Worm (Caenorhabditis elegans) whole organism, young adult: Measurements from ENCODE around the gene str-97.
A peak's percentile ranks its signal among the peaks of the same experiment; 100 is the strongest.

Experiments
- D2030.7 ChIP-seq: fragments of 200-800 bp; sonication (Bioruptor generic); IDR thresholded peaks from 2 replicates; pipeline ENCODE4 v1.3.6; 2022; ENCODE audit warnings: missing genetic modification reagents, missing genetic modification characterization, missing compliant biosample characterization
- F57C9.4 ChIP-seq: sonication (generic microtip); optimal IDR thresholded peaks from 2 replicates; lab custom pipeline; 2017; ENCODE audit warnings: mild to moderate bottlenecking, missing genetic modification characterization, missing compliant biosample characterization
- K12H6.12 ChIP-seq: fragments of 200-800 bp; sonication (Bioruptor generic); optimal IDR thresholded peaks from 2 replicates; lab custom pipeline; 2018; ENCODE audit warnings: mild to moderate bottlenecking, missing genetic modification characterization, missing compliant biosample characterization
- akir-1 ChIP-seq: fragments of 200-800 bp; sonication (Bioruptor generic); optimal IDR thresholded peaks from 2 replicates; lab custom pipeline; 2018; ENCODE audit warnings: mild to moderate bottlenecking, missing genetic modification characterization, moderate library complexity, missing compliant biosample characterization
- attf-5 ChIP-seq: fragments of 200-800 bp; sonication (Bioruptor generic); optimal IDR thresholded peaks from 2 replicates; lab custom pipeline; 2018; ENCODE audit warnings: mild to moderate bottlenecking, missing genetic modification characterization, missing compliant biosample characterization
- attf-6 ChIP-seq: fragments of 200-800 bp; sonication (Bioruptor generic); IDR thresholded peaks from 2 replicates; pipeline ENCODE4 v1.3.6; 2022; ENCODE audit warnings: missing genetic modification reagents, missing genetic modification characterization, missing compliant biosample characterization
- bed-2 ChIP-seq: fragments of 200-800 bp; sonication (Bioruptor generic); IDR thresholded peaks from 2 replicates; pipeline ENCODE4 v1.3.6; 2022; ENCODE audit warnings: missing genetic modification reagents, missing genetic modification characterization, missing compliant biosample characterization
- cebp-1 ChIP-seq, 2 experiments: fragments of 200-800 bp in 1 of 2; sonication (Bioruptor generic) in 1 of 2; sonication (generic microtip) in 1 of 2; IDR thresholded peaks in 1 of 2; optimal IDR thresholded peaks in 1 of 2; 2 replicates each; pipeline versions ENCODE4 v1.3.6 to Lab custom; 2017 to 2022; ENCODE audit warnings: missing compliant biosample characterization in 2 of 2, missing genetic modification characterization in 2 of 2, mild to moderate bottlenecking in 1 of 2, missing genetic modification reagents in 1 of 2, moderate library complexity in 1 of 2
- ceh-100 ChIP-seq: fragments of 200-800 bp; sonication (Bioruptor generic); IDR thresholded peaks from 2 replicates; pipeline ENCODE4 v1.3.6; 2022; ENCODE audit warnings: missing genetic modification reagents, missing genetic modification characterization, missing compliant biosample characterization
- ceh-27 ChIP-seq: fragments of 200-800 bp; sonication (Bioruptor generic); optimal IDR thresholded peaks from 2 replicates; lab custom pipeline; 2018; ENCODE audit warnings: mild to moderate bottlenecking, missing genetic modification characterization, moderate library complexity, missing compliant biosample characterization
- ceh-79 ChIP-seq: sonication (generic microtip); optimal IDR thresholded peaks from 2 replicates; lab custom pipeline; 2017; ENCODE audit warnings: mild to moderate bottlenecking, missing genetic modification characterization, missing compliant biosample characterization
- chd-7 ChIP-seq: sonication (generic microtip); optimal IDR thresholded peaks from 2 replicates; lab custom pipeline; 2016; ENCODE audit warnings: mild to moderate bottlenecking, missing genetic modification characterization, moderate library complexity, missing compliant biosample characterization
- dpff-1 ChIP-seq: sonication (generic microtip); optimal IDR thresholded peaks from 2 replicates; lab custom pipeline; 2017; ENCODE audit warnings: mild to moderate bottlenecking, missing genetic modification characterization, missing compliant biosample characterization
- ekl-4 ChIP-seq: fragments of 200-800 bp; sonication (Bioruptor generic); IDR thresholded peaks from 2 replicates; pipeline ENCODE4 v1.3.6; 2022; ENCODE audit warnings: missing genetic modification reagents, missing genetic modification characterization, missing compliant biosample characterization
- ets-4 ChIP-seq: fragments of 200-800 bp; sonication (Bioruptor generic); optimal IDR thresholded peaks from 2 replicates; lab custom pipeline; 2018; ENCODE audit warnings: mild to moderate bottlenecking, missing genetic modification characterization, missing compliant biosample characterization
- lir-1 ChIP-seq: fragments of 200-800 bp; sonication (Bioruptor generic); conservative IDR thresholded peaks from 2 replicates; pipeline ENCODE4 v1.3.6; 2022; ENCODE audit warnings: missing genetic modification reagents, missing genetic modification characterization, missing compliant biosample characterization
- lsy-27 ChIP-seq: sonication (generic microtip); optimal IDR thresholded peaks from 2 replicates; lab custom pipeline; 2017; ENCODE audit warnings: missing genetic modification characterization, mild to moderate bottlenecking, missing compliant biosample characterization, antibody characterized with exemption, missing genotype, borderline replicate concordance; ENCODE audit not compliant: insufficient read depth
- madf-10 ChIP-seq: sonication (generic microtip); optimal IDR thresholded peaks from 2 replicates; lab custom pipeline; 2016; ENCODE audit warnings: mild to moderate bottlenecking, missing genetic modification characterization, missing compliant biosample characterization
- mes-4 ChIP-seq: sonication (generic microtip); optimal IDR thresholded peaks from 2 replicates; lab custom pipeline; 2016; ENCODE audit warnings: missing genotype, missing genetic modification characterization, missing compliant biosample characterization
- nhr-120 ChIP-seq: fragments of 200-800 bp; sonication (Bioruptor generic); IDR thresholded peaks from 2 replicates; pipeline ENCODE4 v1.3.6; 2022; ENCODE audit warnings: missing genetic modification characterization, missing compliant biosample characterization
- nhr-80 ChIP-seq: sonication (generic microtip); optimal IDR thresholded peaks from 2 replicates; lab custom pipeline; 2016; ENCODE audit warnings: missing genetic modification characterization, missing compliant biosample characterization
- pha-4 ChIP-seq: fragments of 150-350 bp; sonication (generic microtip); optimal IDR thresholded peaks from 2 replicates; lab custom pipeline; 2014; ENCODE audit warnings: missing biosample characterization, missing genetic modification reagents, missing genetic modification characterization
- rpc-1 ChIP-seq, 2 experiments: fragments of 150-350 bp in 1 of 2; sonication (generic microtip) in 1 of 2; optimal IDR thresholded peaks; 2 replicates each; lab custom pipeline; 2014 to 2018; ENCODE audit warnings: missing biosample characterization in 1 of 2, missing genetic modification characterization in 1 of 2, missing genetic modification reagents in 1 of 2, missing genotype in 1 of 2
- snpc-1.1 ChIP-seq: sonication (generic microtip); optimal IDR thresholded peaks from 2 replicates; lab custom pipeline; 2017; ENCODE audit warnings: missing genetic modification characterization, mild to moderate bottlenecking, missing compliant biosample characterization, antibody characterized with exemption, moderate library complexity, missing genotype, missing genetic modification reagents; ENCODE audit not compliant: insufficient read depth
- snpc-1.3 ChIP-seq: sonication (generic microtip); optimal IDR thresholded peaks from 2 replicates; lab custom pipeline; 2017; ENCODE audit warnings: missing genetic modification characterization, mild to moderate bottlenecking, missing compliant biosample characterization, antibody characterized with exemption, moderate library complexity, missing genotype, missing genetic modification reagents; ENCODE audit not compliant: insufficient read depth
- snpc-3.4 ChIP-seq: sonication (generic microtip); optimal IDR thresholded peaks from 2 replicates; lab custom pipeline; 2017; ENCODE audit warnings: missing genetic modification characterization, mild to moderate bottlenecking, missing compliant biosample characterization, antibody characterized with exemption, moderate library complexity, missing genotype, missing genetic modification reagents
- sptf-2 ChIP-seq: fragments of 200-800 bp; sonication (Bioruptor generic); optimal IDR thresholded peaks from 2 replicates; lab custom pipeline; 2018; ENCODE audit warnings: mild to moderate bottlenecking, missing genetic modification characterization, missing compliant biosample characterization
- tbx-9 ChIP-seq: sonication (generic microtip); optimal IDR thresholded peaks from 2 replicates; lab custom pipeline; 2016; ENCODE audit warnings: borderline replicate concordance, missing genetic modification characterization, inconsistent platforms, missing compliant biosample characterization
- zfh-2 ChIP-seq: fragments of 200-800 bp; sonication (Bioruptor generic); conservative IDR thresholded peaks from 2 replicates; pipeline ENCODE4 v1.3.6; 2022; ENCODE audit warnings: missing genetic modification reagents, missing genetic modification characterization, missing compliant biosample characterization
- ztf-26 ChIP-seq: sonication (generic microtip); optimal IDR thresholded peaks from 2 replicates; lab custom pipeline; 2017; ENCODE audit warnings: missing genetic modification characterization, missing compliant biosample characterization

The str-97 gene

ce11 chrV:16129116-16129515 is 25.9 kb downstream of the str-97 start:
- TF ChIP-seq cebp-1 (GFP tag; IDR thresholded peaks at IDR 0.05; lab: Robert Waterston, UW), result no peak
- peak; percentile 29 for TF ChIP-seq cebp-1 (tag; optimal IDR thresholded peaks at IDR 0.05; lab: Kevin White, UChicago)
- no peak for TF ChIP-seq ets-4 (GFP tag; lab: Kevin White, UChicago)
- TF ChIP-seq rpc-1 (optimal IDR thresholded peaks at IDR 0.05; lab: Kevin White, UChicago), result no peak
- TF ChIP-seq rpc-1 (tag; optimal IDR thresholded peaks at IDR 0.05; lab: Kevin White, UChicago), result no peak
- peak; percentile 31 for TF ChIP-seq nhr-80 (tag; lab: Kevin White, UChicago)
- TF ChIP-seq pha-4, result no peak

ce11 chrV:16127401-16127800 is 27.6 kb downstream of the str-97 start, which contains the start of gene fbxa-143:
fbxa-143 (minus strand) TSS chrV:16127501.
- TF ChIP-seq chd-7, result no peak

- TF ChIP-seq madf-10 (tag; lab: Kevin White, UChicago), result no peak
- TF ChIP-seq ceh-100 (GFP tag; lab: Robert Waterston, UW), result no peak
- no peak for TF ChIP-seq mes-4 (tag; lab: Kevin White, UChicago)
- TF ChIP-seq, all 124 proteins: peak for 0
These were observed 30.3 kb downstream of the str-97 start, which contains the start of gene nhr-111 for ce11 chrV:16124739-16125138. nhr-111 (minus strand) TSS chrV:16124839.

- TF ChIP-seq cebp-1 (GFP tag; IDR thresholded peaks at IDR 0.05; lab: Robert Waterston, UW) (no peak), cebp-1 (tag; optimal IDR thresholded peaks at IDR 0.05; lab: Kevin White, UChicago) (peak; percentile 5), sptf-2 (GFP tag; lab: Kevin White, UChicago) (no peak)
These were observed 33.6 kb downstream of the str-97 start for ce11 chrV:16121451-16121850.

ce11 chrV:16120922-16121321 is 34.1 kb downstream of the str-97 start, which contains the start of gene skr-3:
skr-3 (plus strand) TSS chrV:16121084.
- TF ChIP-seq snpc-3.4 (tag; lab: Kevin White, UChicago) (no peak), nhr-80 (tag; lab: Kevin White, UChicago) (peak; percentile 23)

- TF ChIP-seq cebp-1 (GFP tag; IDR thresholded peaks at IDR 0.05; lab: Robert Waterston, UW) (no peak), cebp-1 (tag; optimal IDR thresholded peaks at IDR 0.05; lab: Kevin White, UChicago) (peak; percentile 86), dpff-1 (no peak)
These were observed 34.5 kb downstream of the str-97 start for ce11 chrV:16120499-16120898.

- TF ChIP-seq ceh-27 (GFP tag; lab: Kevin White, UChicago), result no peak
These were observed 36.4 kb downstream of the str-97 start, which contains the start of gene str-103 for ce11 chrV:16118601-16119000. str-103 (minus strand) TSS chrV:16118701.

ce11 chrV:16115381-16115780 is 39.6 kb downstream of the str-97 start, which contains the start of gene str-25:
str-25 (plus strand) TSS chrV:16115681.
- TF ChIP-seq nhr-120 (GFP tag; lab: Robert Waterston, UW) (no peak), attf-5 (no peak), snpc-1.3 (tag; lab: Kevin White, UChicago) (no peak), ceh-79 (tag; lab: Kevin White, UChicago) (no peak), lir-1 (GFP tag; lab: Robert Waterston, UW) (no peak), ekl-4 (GFP tag; lab: Robert Waterston, UW) (no peak), snpc-1.1 (tag; lab: Kevin White, UChicago) (no peak), akir-1 (GFP tag; lab: Kevin White, UChicago) (no peak), attf-6 (no peak), lsy-27 (tag; lab: Kevin White, UChicago) (no peak), zfh-2 (GFP tag; lab: Robert Waterston, UW) (no peak), bed-2 (no peak), tbx-9 (no peak), ztf-26 (tag; lab: Kevin White, UChicago) (no peak), D2030.7 (GFP tag; lab: Robert Waterston, UW) (no peak), F57C9.4 (tag; lab: Kevin White, UChicago) (no peak), K12H6.12 (tag; lab: Kevin White, UChicago) (no peak)
